Fruit fly (Drosophila melanogaster) whole organism, wandering third instar larva: Measurements from ENCODE around the gene Irc.

Source experiments
- CG9705 ChIP-seq: fragments of 200-800 bp; sonication (Bioruptor generic); optimal IDR thresholded peaks from 2 replicates; lab custom pipeline; 2018; ENCODE audit warnings: missing biosample characterization, mild to moderate bottlenecking, missing genetic modification characterization
- Myc ChIP-seq: fragments of >200 bp; optimal IDR thresholded peaks from 2 replicates; lab custom pipeline; 2017
- dsf ChIP-seq: sonication (Bioruptor generic); optimal IDR thresholded peaks from 2 replicates; lab custom pipeline; 2016; ENCODE audit warnings: missing biosample characterization, missing genetic modification characterization, borderline replicate concordance
- h ChIP-seq: fragments of 200-800 bp; sonication (Bioruptor generic); optimal IDR thresholded peaks from 3 replicates; lab custom pipeline; 2016; ENCODE audit warnings: missing biosample characterization, mild to moderate bottlenecking, missing genetic modification characterization
- jim ChIP-seq: fragments of 175-275, 200-325 bp; sonication (Bioruptor generic); optimal IDR thresholded peaks from 2 replicates; lab custom pipeline; 2016; ENCODE audit warnings: missing biosample characterization, mild to moderate bottlenecking, missing genetic modification characterization
- lola ChIP-seq: fragments of >200 bp; optimal IDR thresholded peaks from 2 replicates; lab custom pipeline; 2017; ENCODE audit warnings: missing biosample characterization, missing genetic modification characterization
- pan ChIP-seq: fragments of >200 bp; optimal IDR thresholded peaks from 2 replicates; lab custom pipeline; 2017
- sv ChIP-seq: fragments of 200-800 bp; sonication (Bioruptor generic); optimal IDR thresholded peaks from 3 replicates; lab custom pipeline; 2016; ENCODE audit warnings: missing biosample characterization, missing genetic modification characterization
- usp ChIP-seq: fragments of >200 bp; optimal IDR thresholded peaks from 2 replicates; lab custom pipeline; 2017; ENCODE audit warnings: missing biosample characterization, missing genetic modification characterization

- TF ChIP-seq lola (GFP tag; lab: Kevin White, UChicago) (no peak), Myc (lab: Kevin White, UChicago) (no peak), jim (GFP tag; lab: Kevin White, UChicago) (no peak), h (GFP tag; lab: Kevin White, UChicago) (no peak), sv (GFP tag; lab: Kevin White, UChicago) (no peak), CG9705 (GFP tag; lab: Kevin White, UChicago) (no peak), pan (lab: Kevin White, UChicago) (no peak), usp (GFP tag; lab: Kevin White, UChicago) (no peak), dsf (GFP tag; lab: Kevin White, UChicago) (no peak)
Measured at dm6 chr3R:17016193-17016592, 13.5 kb downstream of the Irc start.
